Fruit fly (Drosophila melanogaster) whole organism, embryonic: Measurements from ENCODE around the gene CG12017.
A peak's percentile ranks its signal among the peaks of the same experiment; 100 is the strongest.

Source experiments
- Atf3 ChIP-seq: fragments of 200-800 bp; sonication (Bioruptor generic); optimal IDR thresholded peaks from 3 replicates; lab custom pipeline; 2016; ENCODE audit warnings: missing biosample characterization, missing genetic modification characterization
- BEAF-32 ChIP-seq: fragments of 200-800 bp; sonication (Bioruptor generic); optimal IDR thresholded peaks from 3 replicates; lab custom pipeline; 2017; ENCODE audit warnings: missing biosample characterization, missing genetic modification characterization, mild to moderate bottlenecking, moderate library complexity, missing genetic modification reagents
- C15 ChIP-seq: fragments of 200-800 bp; sonication (Bioruptor generic); IDR thresholded peaks from 3 replicates; pipeline ENCODE4 v1.3.6; 2022; ENCODE audit warnings: missing biosample characterization, missing genetic modification characterization
- CG10147 ChIP-seq: fragments of 200-800 bp; sonication (Bioruptor generic); optimal IDR thresholded peaks from 2 replicates; lab custom pipeline; 2019; ENCODE audit warnings: missing biosample characterization, mild to moderate bottlenecking, missing genetic modification characterization, moderate library complexity
- CG10462 ChIP-seq: fragments of 200-800 bp; sonication (Bioruptor generic); optimal IDR thresholded peaks from 2 replicates; lab custom pipeline; 2016; ENCODE audit warnings: missing biosample characterization, missing genetic modification characterization
- CG11560 ChIP-seq: fragments of 200-800 bp; sonication (Bioruptor generic); IDR thresholded peaks from 3 replicates; pipeline ENCODE4 v1.3.6; 2022; ENCODE audit warnings: missing biosample characterization, missing genetic modification characterization
- CG13624 ChIP-seq: fragments of 200-800 bp; sonication (Bioruptor generic); optimal IDR thresholded peaks from 2 replicates; lab custom pipeline; 2016; ENCODE audit warnings: missing biosample characterization, missing genetic modification characterization
- CG14014 ChIP-seq: fragments of 200-800 bp; sonication (Bioruptor generic); IDR thresholded peaks from 2 replicates; pipeline ENCODE4 v1.3.6; 2022; ENCODE audit warnings: missing biosample characterization, missing genetic modification characterization
- CG1603 ChIP-seq: fragments of 200-800 bp; sonication (Bioruptor generic); optimal IDR thresholded peaks from 2 replicates; lab custom pipeline; 2019; ENCODE audit warnings: missing biosample characterization, mild to moderate bottlenecking, missing genetic modification characterization, moderate library complexity
- CG17359 ChIP-seq: fragments of 200-800 bp; sonication (Bioruptor generic); optimal IDR thresholded peaks from 3 replicates; lab custom pipeline; 2018; ENCODE audit warnings: missing biosample characterization, mild to moderate bottlenecking, missing genetic modification characterization, moderate library complexity
- CG2712 ChIP-seq: fragments of 200-800 bp; optimal IDR thresholded peaks from 3 replicates; lab custom pipeline; 2019; ENCODE audit warnings: missing biosample characterization, mild to moderate bottlenecking, missing genetic modification characterization, moderate library complexity
- CG30431 ChIP-seq: fragments of 200-800 bp; sonication (Bioruptor generic); optimal IDR thresholded peaks from 2 replicates; lab custom pipeline; 2017; ENCODE audit warnings: missing biosample characterization, missing genetic modification characterization
- CG31441 ChIP-seq: fragments of 200-800 bp; sonication (Bioruptor generic); IDR thresholded peaks from 2 replicates; pipeline ENCODE4 v1.3.6; 2022; ENCODE audit warnings: missing biosample characterization, missing genetic modification characterization
- CG33213 ChIP-seq: fragments of 200-800 bp; sonication (Bioruptor generic); optimal IDR thresholded peaks from 3 replicates; lab custom pipeline; 2016; ENCODE audit warnings: missing biosample characterization, missing genetic modification characterization
- CG7928 ChIP-seq: fragments of 200-800 bp; sonication (Bioruptor generic); optimal IDR thresholded peaks from 2 replicates; lab custom pipeline; 2017; ENCODE audit warnings: missing biosample characterization, mild to moderate bottlenecking, missing genetic modification characterization
- CG8089 ChIP-seq: fragments of 200-800 bp; sonication (Bioruptor generic); optimal IDR thresholded peaks from 3 replicates; lab custom pipeline; 2016; ENCODE audit warnings: missing biosample characterization, missing genetic modification characterization
- CG8765 ChIP-seq: fragments of 200-800 bp; sonication (Bioruptor generic); IDR thresholded peaks from 2 replicates; pipeline ENCODE4 v1.3.6; 2022; ENCODE audit warnings: missing biosample characterization, missing genetic modification characterization
- CG9215 ChIP-seq: fragments of 200-800 bp; sonication (Bioruptor generic); IDR thresholded peaks from 2 replicates; pipeline ENCODE4 v1.3.6; 2022; ENCODE audit warnings: missing biosample characterization, missing genetic modification characterization
- CG9817 ChIP-seq: fragments of 200-800 bp; sonication (Bioruptor generic); optimal IDR thresholded peaks from 2 replicates; lab custom pipeline; 2018; ENCODE audit warnings: missing biosample characterization, mild to moderate bottlenecking, missing genetic modification characterization, moderate library complexity
- CTCF ChIP-seq: fragments of 200-800 bp; sonication (Bioruptor generic); optimal IDR thresholded peaks from 2 replicates; lab custom pipeline; 2017; ENCODE audit warnings: missing biosample characterization, mild to moderate bottlenecking, missing genetic modification characterization, moderate library complexity
- D19B ChIP-seq: fragments of 200-800 bp; sonication (Bioruptor generic); optimal IDR thresholded peaks from 2 replicates; lab custom pipeline; 2017; ENCODE audit warnings: missing biosample characterization, mild to moderate bottlenecking, missing genetic modification characterization
- Dek ChIP-seq: fragments of 200-800 bp; sonication (Bioruptor generic); optimal IDR thresholded peaks from 3 replicates; lab custom pipeline; 2019; ENCODE audit warnings: missing biosample characterization, mild to moderate bottlenecking, missing genetic modification characterization, moderate library complexity
- HHEX ChIP-seq: fragments of 200-800 bp; sonication (Bioruptor generic); optimal IDR thresholded peaks from 3 replicates; lab custom pipeline; 2017; ENCODE audit warnings: missing biosample characterization, mild to moderate bottlenecking, missing genetic modification characterization, missing genetic modification reagents
- Hr51 ChIP-seq, 2 experiments: fragments of 200-800 bp; sonication (Bioruptor generic); optimal IDR thresholded peaks; 2 replicates in 1 of 2; 3 replicates in 1 of 2; lab custom pipeline; 2016 to 2018; ENCODE audit warnings: missing biosample characterization in 2 of 2, missing genetic modification characterization in 2 of 2, mild to moderate bottlenecking in 1 of 2, moderate library complexity in 1 of 2
- Kr ChIP-seq: fragments of 200-800 bp; sonication (Bioruptor generic); optimal IDR thresholded peaks from 2 replicates; lab custom pipeline; 2017; ENCODE audit warnings: missing biosample characterization, mild to moderate bottlenecking, missing genetic modification characterization
- Med ChIP-seq: fragments of 200-800 bp; sonication (Bioruptor generic); peaks from one replicate; lab custom pipeline; 2016; ENCODE audit warnings: missing biosample characterization, missing genetic modification characterization, mild to moderate bottlenecking, inconsistent platforms, moderate library complexity
- Oaz ChIP-seq: fragments of 200-800 bp; sonication (Bioruptor generic); IDR thresholded peaks from 2 replicates; pipeline ENCODE4 v1.3.6; 2022; ENCODE audit warnings: missing biosample characterization, missing genetic modification characterization
- Oli ChIP-seq: fragments of 200-800 bp; sonication (Bioruptor generic); optimal IDR thresholded peaks from 2 replicates; lab custom pipeline; 2018; ENCODE audit warnings: missing biosample characterization, mild to moderate bottlenecking, missing genetic modification characterization, moderate library complexity
- Poxn ChIP-seq: fragments of 200-800 bp; sonication (Bioruptor generic); IDR thresholded peaks from 2 replicates; pipeline ENCODE4 v1.3.6; 2022; ENCODE audit warnings: missing biosample characterization, missing genetic modification characterization
- Tbp ChIP-seq: fragments of >200 bp; optimal IDR thresholded peaks from 2 replicates; lab custom pipeline; 2018; ENCODE audit warnings: missing biosample characterization, missing genetic modification characterization
- Xbp1 ChIP-seq: fragments of 200-800 bp; sonication (Bioruptor generic); optimal IDR thresholded peaks from 3 replicates; lab custom pipeline; 2016; ENCODE audit warnings: missing biosample characterization, mild to moderate bottlenecking, missing genetic modification characterization
- YL-1 ChIP-seq: fragments of 200-800 bp; sonication (Bioruptor generic); optimal IDR thresholded peaks from 3 replicates; lab custom pipeline; 2017; ENCODE audit warnings: missing biosample characterization, mild to moderate bottlenecking, missing genetic modification characterization
- btn ChIP-seq: fragments of 200-800 bp; sonication (Bioruptor generic); optimal IDR thresholded peaks from 2 replicates; lab custom pipeline; 2016; ENCODE audit warnings: missing biosample characterization, missing genetic modification characterization
- fd96Cb ChIP-seq: fragments of 200-800 bp; sonication (Bioruptor generic); optimal IDR thresholded peaks from 2 replicates; lab custom pipeline; 2018; ENCODE audit warnings: missing biosample characterization, mild to moderate bottlenecking, missing genetic modification characterization, moderate library complexity
- gce ChIP-seq: fragments of 200-800 bp; sonication (Bioruptor generic); IDR thresholded peaks from 3 replicates; pipeline ENCODE4 v1.3.6; 2022; ENCODE audit warnings: missing biosample characterization, missing genetic modification characterization
- grn ChIP-seq: fragments of 200-800 bp; sonication (Bioruptor generic); optimal IDR thresholded peaks from 3 replicates; lab custom pipeline; 2017; ENCODE audit warnings: missing biosample characterization, missing genetic modification characterization
- ham ChIP-seq: fragments of 200-800 bp; sonication (Bioruptor generic); IDR thresholded peaks from 2 replicates; pipeline ENCODE4 v1.3.6; 2022; ENCODE audit warnings: missing biosample characterization, missing genetic modification characterization
- hb ChIP-seq: fragments of 200-800 bp; sonication (Bioruptor generic); IDR thresholded peaks from 3 replicates; pipeline ENCODE4 v1.3.6; 2022; ENCODE audit warnings: missing biosample characterization, missing genetic modification characterization; ENCODE audit not compliant: partially characterized antibody
- nom ChIP-seq: fragments of 200-800 bp; sonication (Bioruptor generic); optimal IDR thresholded peaks from 2 replicates; lab custom pipeline; 2017; ENCODE audit warnings: missing biosample characterization, missing genetic modification characterization, mild to moderate bottlenecking, moderate library complexity, missing genetic modification reagents
- org-1 ChIP-seq: fragments of 200-800 bp; sonication (Bioruptor generic); optimal IDR thresholded peaks from 2 replicates; lab custom pipeline; 2017; ENCODE audit warnings: missing biosample characterization, missing genetic modification characterization
- pb ChIP-seq: fragments of 200-800 bp; sonication (Bioruptor generic); optimal IDR thresholded peaks from 3 replicates; lab custom pipeline; 2016; ENCODE audit warnings: missing biosample characterization, missing genetic modification characterization
- pfk ChIP-seq: fragments of 200-800 bp; sonication (Bioruptor generic); optimal IDR thresholded peaks from 2 replicates; lab custom pipeline; 2018; ENCODE audit warnings: missing biosample characterization, mild to moderate bottlenecking, missing genetic modification characterization, moderate library complexity
- pho ChIP-seq: fragments of 200-800 bp; sonication (Bioruptor generic); optimal IDR thresholded peaks from 2 replicates; lab custom pipeline; 2016; ENCODE audit warnings: missing biosample characterization, missing genetic modification characterization
- pnt ChIP-seq: fragments of 200-800 bp; sonication (Bioruptor generic); optimal IDR thresholded peaks from 3 replicates; lab custom pipeline; 2016; ENCODE audit warnings: missing biosample characterization, missing genetic modification characterization
- repo ChIP-seq: fragments of 200-800 bp; sonication (Bioruptor generic); optimal IDR thresholded peaks from 2 replicates; lab custom pipeline; 2016; ENCODE audit warnings: missing biosample characterization, missing genetic modification characterization
- ro ChIP-seq: fragments of 200-800 bp; sonication (Bioruptor generic); IDR thresholded peaks from 2 replicates; pipeline ENCODE4 v1.3.6; 2022; ENCODE audit warnings: missing biosample characterization, missing genetic modification characterization
- sd ChIP-seq: fragments of 200-800 bp; sonication (Bioruptor generic); optimal IDR thresholded peaks from 3 replicates; lab custom pipeline; 2018; ENCODE audit warnings: missing biosample characterization, mild to moderate bottlenecking, missing genetic modification characterization, moderate library complexity
- seq ChIP-seq: fragments of 200-800 bp; sonication (Bioruptor generic); IDR thresholded peaks from 2 replicates; pipeline ENCODE4 v1.3.6; 2022; ENCODE audit warnings: missing biosample characterization, missing genetic modification characterization
- tap ChIP-seq: fragments of 200-800 bp; optimal IDR thresholded peaks from 3 replicates; lab custom pipeline; 2019; ENCODE audit warnings: missing biosample characterization, mild to moderate bottlenecking, missing genetic modification characterization, moderate library complexity
- ttk ChIP-seq: fragments of 200-800 bp; sonication (Bioruptor generic); IDR thresholded peaks from 2 replicates; pipeline ENCODE4 v2.1.2; 2022; ENCODE audit warnings: missing biosample characterization, missing genetic modification characterization
- unpg ChIP-seq: fragments of 200-800 bp; sonication (Bioruptor generic); optimal IDR thresholded peaks from 3 replicates; lab custom pipeline; 2018; ENCODE audit warnings: missing biosample characterization, mild to moderate bottlenecking, missing genetic modification characterization, moderate library complexity

CG12017 gene

dm6 chr3L:3319992-3320732, 40.1 kb downstream of the CG12017 start (continued):
- no peak for TF ChIP-seq hb (GFP tag; lab: Robert Waterston, UW)
- no peak for TF ChIP-seq Tbp
- no peak for TF ChIP-seq CG31441 (GFP tag; lab: Robert Waterston, UW)
- TF ChIP-seq pho (GFP tag; lab: Kevin White, UChicago) = peak; percentile 2
- no peak for TF ChIP-seq CG8765
- peak; percentile 92 for TF ChIP-seq sd (tag; lab: Kevin White, UChicago)
- TF ChIP-seq CG11560 = no peak
- no peak for TF ChIP-seq CG33213
- no peak for TF ChIP-seq CG9215 (GFP tag; lab: Robert Waterston, UW)
- no peak for TF ChIP-seq Hr51 (GFP tag; optimal IDR thresholded peaks at IDR 0.05; lab: Kevin White, UChicago)
- no peak for TF ChIP-seq Poxn
- no peak for TF ChIP-seq Dek (tag; lab: Kevin White, UChicago)
- no peak for TF ChIP-seq seq (GFP tag; lab: Robert Waterston, UW)
- TF ChIP-seq D19B = no peak
- TF ChIP-seq CG10462 = no peak
- no peak for TF ChIP-seq tap (tag; lab: Kevin White, UChicago)
- TF ChIP-seq CG17359 (tag; lab: Kevin White, UChicago) = no peak
- TF ChIP-seq C15 = no peak
- peak; percentile 43 for TF ChIP-seq Xbp1 (GFP tag; lab: Kevin White, UChicago)
- TF ChIP-seq ham (GFP tag; lab: Robert Waterston, UW) = no peak
- no peak for TF ChIP-seq ttk
- TF ChIP-seq Med (GFP tag; lab: Kevin White, UChicago) = peak; percentile 76
- TF ChIP-seq HHEX (GFP tag; lab: Kevin White, UChicago) = no peak
- TF ChIP-seq Atf3 (GFP tag; lab: Kevin White, UChicago) = no peak
- no peak for TF ChIP-seq gce
- no peak for TF ChIP-seq nom (GFP tag; lab: Kevin White, UChicago)
- peak; percentile 1 for TF ChIP-seq pnt (GFP tag; lab: Kevin White, UChicago)
- no peak for TF ChIP-seq repo (GFP tag; lab: Kevin White, UChicago)
- no peak for TF ChIP-seq BEAF-32
- TF ChIP-seq CG9817 = peak; percentile 4
- no peak for TF ChIP-seq grn
- peak; percentile 31 for TF ChIP-seq org-1 (GFP tag; lab: Kevin White, UChicago)
- TF ChIP-seq Oli (tag; lab: Kevin White, UChicago) = no peak
- no peak for TF ChIP-seq CG13624 (GFP tag; lab: Kevin White, UChicago)
- TF ChIP-seq CG30431 = no peak
- no peak for TF ChIP-seq YL-1 (GFP tag; lab: Kevin White, UChicago)
- no peak for TF ChIP-seq ro (GFP tag; lab: Robert Waterston, UW)
- no peak for TF ChIP-seq pfk (GFP tag; lab: Kevin White, UChicago)
- TF ChIP-seq CTCF (GFP tag; lab: Kevin White, UChicago) = no peak
- no peak for TF ChIP-seq CG2712
- TF ChIP-seq pb = no peak
- TF ChIP-seq CG8089 (GFP tag; lab: Kevin White, UChicago) = no peak
- TF ChIP-seq CG1603 = no peak
- no peak for TF ChIP-seq Oaz (GFP tag; lab: Robert Waterston, UW)
- no peak for TF ChIP-seq CG10147 (GFP tag; lab: Kevin White, UChicago)
- TF ChIP-seq fd96Cb (tag; lab: Kevin White, UChicago) = no peak
- TF ChIP-seq unpg (GFP tag; lab: Kevin White, UChicago) = peak; percentile 23
- no peak for TF ChIP-seq CG7928 (GFP tag; lab: Kevin White, UChicago)
- TF ChIP-seq CG14014 (GFP tag; lab: Robert Waterston, UW) = 0 out of 2 replicates have a peak, but pooled peaks have one; percentile 47
- TF ChIP-seq btn (GFP tag; lab: Kevin White, UChicago) = no peak
- TF ChIP-seq Kr (GFP tag; lab: Kevin White, UChicago) = no peak
